Worm (Caenorhabditis elegans): Measurements from ENCODE around the gene Y48A6B.8.

Gene Y48A6B.8

DNA sequence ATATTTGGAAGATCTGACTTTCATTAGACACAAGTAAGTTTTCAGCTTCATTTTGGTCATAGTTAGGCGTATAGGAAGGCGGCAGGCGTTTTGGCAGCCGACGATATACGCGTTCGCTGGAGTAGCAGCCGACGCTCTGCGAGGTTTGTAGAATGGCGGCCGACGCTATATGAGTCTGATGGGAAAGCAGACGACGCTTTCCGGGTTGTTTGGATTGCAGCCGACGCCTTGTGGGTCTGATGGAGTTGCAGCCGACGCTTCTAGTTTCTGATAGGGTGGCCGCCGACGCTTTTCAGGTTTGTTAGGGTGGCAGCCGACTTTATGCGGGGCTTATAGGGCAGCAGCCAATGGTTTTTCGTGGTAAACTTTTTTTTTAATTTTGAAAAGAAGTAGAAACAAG lies 26.4 kb downstream of the Y48A6B.8 start:
- TF ChIP-seq nhr-28 (tag; optimal IDR thresholded peaks at IDR 0.05), result no peak
- TF ChIP-seq nhr-23 (tag; optimal IDR thresholded peaks at IDR 0.05), result no peak
- no peak for TF ChIP-seq aly-2 (tag; optimal IDR thresholded peaks at IDR 0.05)
- no peak for TF ChIP-seq nhr-11 (tag; optimal IDR thresholded peaks at IDR 0.05)
- TF ChIP-seq fos-1 (tag; optimal IDR thresholded peaks at IDR 0.05), result no peak
- no peak for TF ChIP-seq snpc-4 (tag; optimal IDR thresholded peaks at IDR 0.05)
- no peak for TF ChIP-seq eor-1 (tag; optimal IDR thresholded peaks at IDR 0.05)
- TF ChIP-seq tbx-2 (tag; optimal IDR thresholded peaks at IDR 0.05), result no peak
- no peak for TF ChIP-seq unc-39 (tag; optimal IDR thresholded peaks at IDR 0.05)
- TF ChIP-seq ceh-9 (tag; optimal IDR thresholded peaks at IDR 0.05), result no peak
- no peak for TF ChIP-seq nfya-1 (tag; optimal IDR thresholded peaks at IDR 0.05; ENCODE audit: insufficient read depth)

ce11 chrIII:10995156-10995555 lies 34.1 kb downstream of the Y48A6B.8 start, which contains the start of gene dmsr-5:
Gene dmsr-5 (minus strand): TSS chrIII:10995256.
- no peak for TF ChIP-seq unc-39 (tag; optimal IDR thresholded peaks at IDR 0.05)
- TF ChIP-seq ceh-16 (tag; optimal IDR thresholded peaks at IDR 0.05), result no peak
- no peak for TF ChIP-seq fkh-10 (GFP tag; optimal IDR thresholded peaks at IDR 0.05)
- TF ChIP-seq egl-27 (tag; optimal IDR thresholded peaks at IDR 0.05), result no peak
- TF ChIP-seq daf-12 (tag; optimal IDR thresholded peaks at IDR 0.05), result no peak
- no peak for TF ChIP-seq unc-62 (GFP tag; optimal IDR thresholded peaks at IDR 0.05)
- no peak for TF ChIP-seq nhr-43 (tag; optimal IDR thresholded peaks at IDR 0.05; ENCODE audit: poor library complexity, severe bottlenecking)
- TF ChIP-seq nhr-76 (tag; optimal IDR thresholded peaks at IDR 0.05), result no peak
- no peak for TF ChIP-seq nhr-237 (tag; optimal IDR thresholded peaks at IDR 0.05)
- TF ChIP-seq elt-2 (tag; optimal IDR thresholded peaks at IDR 0.05), result no peak

- no peak for TF ChIP-seq ztf-4 (tag; optimal IDR thresholded peaks at IDR 0.05)
- no peak for TF ChIP-seq ceh-28 (tag; optimal IDR thresholded peaks at IDR 0.05)
- no peak for TF ChIP-seq mml-1 (tag; optimal IDR thresholded peaks at IDR 0.05)
- no peak for TF ChIP-seq lin-15B (tag; optimal IDR thresholded peaks at IDR 0.05)
- no peak for TF ChIP-seq nhr-12 (tag; optimal IDR thresholded peaks at IDR 0.05)
- no peak for TF ChIP-seq snpc-4 (tag; optimal IDR thresholded peaks at IDR 0.05)
- TF ChIP-seq egl-27 (tag; optimal IDR thresholded peaks at IDR 0.05), result no peak
- TF ChIP-seq zag-1 (tag; optimal IDR thresholded peaks at IDR 0.05), result no peak
- no peak for TF ChIP-seq lsy-12 (tag; optimal IDR thresholded peaks at IDR 0.05)
- TF ChIP-seq fkh-2 (tag; optimal IDR thresholded peaks at IDR 0.05), result no peak
- no peak for TF ChIP-seq nhr-11 (tag; optimal IDR thresholded peaks at IDR 0.05)
- TF ChIP-seq lin-39 (tag; optimal IDR thresholded peaks at IDR 0.05), result no peak
- TF ChIP-seq ama-1 (optimal IDR thresholded peaks at IDR 0.05), result no peak
- no peak for TF ChIP-seq nhr-43 (tag; optimal IDR thresholded peaks at IDR 0.05; ENCODE audit: poor library complexity, severe bottlenecking)
- no peak for TF ChIP-seq elt-2 (tag; optimal IDR thresholded peaks at IDR 0.05)
- no peak for TF ChIP-seq nhr-76 (tag; optimal IDR thresholded peaks at IDR 0.05)
- no peak for TF ChIP-seq daf-12 (tag; optimal IDR thresholded peaks at IDR 0.05)
Observed at ce11 chrIII:10994085-10994484, 35.2 kb downstream of the Y48A6B.8 start.

DNA sequence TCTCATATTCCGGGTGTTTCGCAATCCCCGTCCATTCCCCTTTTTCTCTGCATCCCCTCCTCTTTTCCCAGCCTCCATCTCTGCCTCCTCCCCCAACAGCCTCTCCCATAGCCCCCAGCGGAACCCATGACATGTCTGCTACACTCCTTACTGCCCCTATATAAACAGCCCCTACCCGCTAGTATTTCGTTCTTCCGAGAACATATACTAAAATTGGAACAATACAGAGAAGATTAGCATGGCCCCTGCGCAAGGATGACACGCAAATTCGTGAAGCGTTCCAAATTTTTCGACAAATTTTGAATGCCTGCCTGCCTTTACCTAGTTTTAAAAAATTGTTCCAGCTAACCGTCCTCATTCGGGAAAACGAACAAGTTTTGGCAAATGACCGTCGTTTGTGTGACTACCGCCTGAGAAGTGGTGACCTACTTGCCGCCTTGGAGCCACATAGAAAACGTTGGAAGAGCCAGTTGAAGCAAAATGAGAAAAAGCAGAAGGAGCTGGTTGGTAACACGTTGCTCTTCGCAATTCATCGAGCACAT lies 39.7 kb downstream of the Y48A6B.8 start:
- TF ChIP-seq nhr-77 (tag; optimal IDR thresholded peaks at IDR 0.05), result peak; percentile 87
- peak; percentile 96 for TF ChIP-seq nhr-43 (tag; optimal IDR thresholded peaks at IDR 0.05; ENCODE audit: poor library complexity, severe bottlenecking)
- TF ChIP-seq unc-39 (tag; optimal IDR thresholded peaks at IDR 0.05), result peak; percentile 67
- TF ChIP-seq nhr-28 (tag; optimal IDR thresholded peaks at IDR 0.05), result no peak
- TF ChIP-seq lin-39 (tag; optimal IDR thresholded peaks at IDR 0.05), result peak; percentile 92
- TF ChIP-seq ztf-4 (tag; optimal IDR thresholded peaks at IDR 0.05), result peak; percentile 87
- TF ChIP-seq skn-1 (tag; optimal IDR thresholded peaks at IDR 0.05), result peak; percentile 58
- TF ChIP-seq ceh-16 (tag; optimal IDR thresholded peaks at IDR 0.05), result peak; percentile 57
- TF ChIP-seq egl-5 (tag; optimal IDR thresholded peaks at IDR 0.05), result peak; percentile 93
- TF ChIP-seq sea-2 (GFP tag; optimal IDR thresholded peaks at IDR 0.05), result peak; percentile 92
- peak; percentile 95 for TF ChIP-seq nhr-23 (tag; optimal IDR thresholded peaks at IDR 0.05)
- TF ChIP-seq ama-1 (optimal IDR thresholded peaks at IDR 0.05), result peak; percentile 26
- peak; percentile 96 for TF ChIP-seq lsy-12 (tag; optimal IDR thresholded peaks at IDR 0.05)
- TF ChIP-seq ceh-82 (tag; optimal IDR thresholded peaks at IDR 0.05), result peak; percentile 96
- TF ChIP-seq tbx-2 (tag; optimal IDR thresholded peaks at IDR 0.05), result peak; percentile 95
- peak; percentile 68 for TF ChIP-seq elt-2 (tag; optimal IDR thresholded peaks at IDR 0.05)
- no peak for TF ChIP-seq ZK546.5 (tag; optimal IDR thresholded peaks at IDR 0.05)
- peak; percentile 96 for TF ChIP-seq nfya-1 (tag; optimal IDR thresholded peaks at IDR 0.05; ENCODE audit: insufficient read depth)
- peak; percentile 14 for TF ChIP-seq fkh-2 (tag; optimal IDR thresholded peaks at IDR 0.05)
- TF ChIP-seq ceh-28 (tag; optimal IDR thresholded peaks at IDR 0.05), result peak; percentile 88
- peak; percentile 52 for TF ChIP-seq mdl-1 (tag; optimal IDR thresholded peaks at IDR 0.05)
- TF ChIP-seq ztf-11 (tag; optimal IDR thresholded peaks at IDR 0.05), result peak; percentile 43
- TF ChIP-seq nhr-76 (tag; optimal IDR thresholded peaks at IDR 0.05), result no peak
- peak; percentile 88 for TF ChIP-seq aly-2 (tag; optimal IDR thresholded peaks at IDR 0.05)
- peak; percentile 69 for TF ChIP-seq lin-15B (tag; optimal IDR thresholded peaks at IDR 0.05)
- peak; percentile 50 for TF ChIP-seq fkh-10 (GFP tag; optimal IDR thresholded peaks at IDR 0.05)
- peak; percentile 40 for TF ChIP-seq elt-1 (tag; optimal IDR thresholded peaks at IDR 0.05)
- peak in 1 of 3 experiments; percentile 88 for TF ChIP-seq elt-3 (tag; optimal IDR thresholded peaks at IDR 0.05)
- peak; percentile 37 for TF ChIP-seq nhr-237 (tag; optimal IDR thresholded peaks at IDR 0.05)
- TF ChIP-seq pqm-1 (tag; optimal IDR thresholded peaks at IDR 0.05), result peak; percentile 37
- TF ChIP-seq R02D3.7 (tag; optimal IDR thresholded peaks at IDR 0.05), result peak; percentile 86
- no peak for TF ChIP-seq ceh-9 (tag; optimal IDR thresholded peaks at IDR 0.05)
- no peak for TF ChIP-seq eor-1 (tag; optimal IDR thresholded peaks at IDR 0.05)
- peak; percentile 100 for TF ChIP-seq snpc-4 (tag; optimal IDR thresholded peaks at IDR 0.05)
- peak; percentile 94 for TF ChIP-seq pha-4 (tag; optimal IDR thresholded peaks at IDR 0.05)
